Fruit fly (Drosophila melanogaster): Measurements from ENCODE around the gene CG44532.

CG44532 gene

dm6 chrX:9161912-9162311 is at the start of gene CG44532, which contains the start of gene Zpr1:
CG44532 (plus strand) TSS chrX:9162092.
Zpr1 (minus strand) TSS chrX:9162090.
- TF ChIP-seq Mnt (GFP tag; optimal IDR thresholded peaks at IDR 0.05) (peak; percentile 63), cic (GFP tag; optimal IDR thresholded peaks at IDR 0.05) (no peak)

DNA sequence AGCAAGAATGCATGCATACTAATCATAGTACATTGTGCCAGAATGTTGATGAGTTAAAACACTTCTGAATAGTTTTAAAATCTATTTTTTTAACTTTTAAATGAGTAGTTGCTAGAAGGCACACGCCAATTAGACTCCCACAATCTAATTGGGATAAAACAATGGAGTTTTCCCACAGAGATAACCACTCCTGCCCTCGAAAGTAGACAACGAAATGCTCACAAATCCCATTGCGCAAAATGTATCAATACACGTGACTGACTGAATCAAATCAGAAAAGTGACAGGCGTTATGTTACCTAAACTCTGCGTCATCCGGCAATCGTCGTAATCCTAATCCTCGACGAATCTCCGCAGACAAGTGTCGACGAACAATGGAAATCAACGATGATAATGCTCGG is 44.1 kb upstream of the CG44532 start:
- TF ChIP-seq Mnt (GFP tag; optimal IDR thresholded peaks at IDR 0.05) (no peak), CG5204 (GFP tag; optimal IDR thresholded peaks at IDR 0.05) (no peak), CG11617 (GFP tag; optimal IDR thresholded peaks at IDR 0.05) (no peak), CG7101 (tag; optimal IDR thresholded peaks at IDR 0.05) (no peak), Hr96 (GFP tag; optimal IDR thresholded peaks at IDR 0.05) (no peak), pad (GFP tag; optimal IDR thresholded peaks at IDR 0.05) (no peak), Clk (GFP tag; optimal IDR thresholded peaks at IDR 0.05) (no peak), toe (GFP tag; optimal IDR thresholded peaks at IDR 0.05) (no peak), CG7045 (GFP tag; optimal IDR thresholded peaks at IDR 0.05) (no peak), CG14711 (tag; optimal IDR thresholded peaks at IDR 0.05) (no peak), CG33017 (tag; optimal IDR thresholded peaks at IDR 0.05) (no peak), ovo (GFP tag; optimal IDR thresholded peaks at IDR 0.05) (no peak), bab1 (GFP tag; optimal IDR thresholded peaks at IDR 0.05) (no peak), kay (GFP tag; ENCODE audit: borderline replicate concordance) (no peak), cic (GFP tag; optimal IDR thresholded peaks at IDR 0.05) (no peak), CG12768 (GFP tag; optimal IDR thresholded peaks at IDR 0.05) (no peak), tj (GFP tag; optimal IDR thresholded peaks at IDR 0.05) (no peak), cnc (optimal IDR thresholded peaks at IDR 0.05) (no peak)

DNA sequence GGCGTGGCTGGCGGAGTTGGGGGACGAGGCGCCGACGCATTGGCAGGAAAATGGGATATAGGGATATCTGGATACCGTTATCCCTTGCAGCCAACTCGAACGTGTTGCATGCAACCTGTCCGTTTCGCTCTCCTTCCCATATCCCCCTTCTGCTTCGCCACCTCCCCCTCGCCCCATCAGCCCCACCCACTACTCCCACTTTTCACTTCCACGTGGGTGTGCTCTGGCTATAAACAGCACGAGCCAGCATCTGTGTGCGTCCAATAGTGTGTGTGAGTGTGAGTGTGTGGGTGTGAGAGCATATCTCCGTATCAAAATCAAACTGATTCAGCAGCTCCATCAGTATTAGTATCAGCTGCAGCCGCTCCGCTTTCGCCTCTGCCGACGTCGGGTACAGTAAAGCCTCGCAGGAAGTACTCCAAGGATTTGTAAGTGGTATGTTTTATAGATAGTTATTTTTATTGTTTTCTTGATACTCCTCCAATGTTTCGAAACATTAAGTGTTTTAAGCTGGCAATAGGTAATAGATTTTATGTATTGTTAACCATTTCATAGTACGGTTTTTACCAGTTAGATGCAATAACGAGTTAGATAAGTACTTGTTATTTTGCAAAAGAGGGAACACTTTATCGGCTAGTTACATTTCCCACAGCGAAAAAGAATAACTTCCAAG is 42.8 kb upstream of the CG44532 start:
- TF ChIP-seq CG7045 (GFP tag; optimal IDR thresholded peaks at IDR 0.05) (no peak), cnc (optimal IDR thresholded peaks at IDR 0.05) (no peak), Crg-1 (GFP tag; optimal IDR thresholded peaks at IDR 0.05) (no peak), Mnt (GFP tag; optimal IDR thresholded peaks at IDR 0.05) (no peak), Hr96 (GFP tag; optimal IDR thresholded peaks at IDR 0.05) (no peak), CG7101 (tag; optimal IDR thresholded peaks at IDR 0.05) (no peak)

- TF ChIP-seq CG7101 (tag; optimal IDR thresholded peaks at IDR 0.05) (no peak), ovo (GFP tag; optimal IDR thresholded peaks at IDR 0.05) (no peak), Hr96 (GFP tag; optimal IDR thresholded peaks at IDR 0.05) (no peak), toe (GFP tag; optimal IDR thresholded peaks at IDR 0.05) (no peak), CG11617 (GFP tag; optimal IDR thresholded peaks at IDR 0.05) (no peak), cnc (optimal IDR thresholded peaks at IDR 0.05) (no peak), Crg-1 (GFP tag; optimal IDR thresholded peaks at IDR 0.05) (no peak), cic (GFP tag; optimal IDR thresholded peaks at IDR 0.05) (no peak), Clk (GFP tag; optimal IDR thresholded peaks at IDR 0.05) (no peak), CG33017 (tag; optimal IDR thresholded peaks at IDR 0.05) (no peak), bab1 (GFP tag; optimal IDR thresholded peaks at IDR 0.05) (no peak)
These were observed 42.1 kb upstream of the CG44532 start for dm6 chrX:9119671-9120364.

DNA sequence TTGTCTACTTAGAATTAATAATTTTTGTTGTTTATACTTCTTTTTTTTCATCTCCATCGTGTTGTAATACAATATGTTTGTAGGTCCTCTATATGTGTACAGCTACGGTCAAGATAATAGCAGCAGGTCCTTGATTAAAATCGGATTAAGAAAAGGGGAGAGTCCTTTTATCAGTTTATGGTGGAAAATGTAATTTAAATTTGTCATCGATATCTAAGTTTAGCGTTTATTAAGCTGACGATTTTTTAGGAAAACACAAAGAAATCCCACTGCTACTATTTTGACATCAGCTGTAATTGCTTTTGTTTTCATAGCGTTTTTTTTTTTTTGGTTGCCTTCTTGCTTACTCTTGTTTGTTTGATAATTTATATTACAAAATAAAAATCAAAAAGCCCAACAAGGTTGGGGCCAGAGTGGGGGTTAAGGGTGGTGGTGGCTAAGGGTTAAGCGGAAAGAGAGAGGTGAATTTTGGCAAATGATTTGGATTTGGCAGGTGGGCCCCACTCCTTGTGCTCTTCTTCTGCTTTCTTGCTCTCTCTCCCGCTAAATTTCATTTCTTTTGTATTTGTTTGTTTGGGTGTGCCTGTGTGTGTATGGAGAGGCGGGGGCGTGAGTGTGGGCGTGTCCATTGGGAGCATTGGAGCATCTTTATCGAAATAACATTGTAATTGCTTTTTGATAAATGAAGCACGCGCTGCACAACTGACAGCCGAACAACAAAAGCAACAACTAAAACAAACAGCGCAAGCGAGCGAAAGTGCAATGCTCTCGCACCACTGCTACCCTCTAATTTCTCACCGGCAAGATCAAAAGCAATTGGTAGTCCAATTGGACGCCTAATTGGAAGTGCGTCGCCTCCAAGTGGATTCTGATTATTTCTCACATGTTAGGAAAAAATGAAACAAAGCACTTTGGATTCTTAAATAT is 40.8 kb upstream of the CG44532 start:
- TF ChIP-seq CG14711 (tag; optimal IDR thresholded peaks at IDR 0.05) (peak; percentile 32), cnc (optimal IDR thresholded peaks at IDR 0.05) (no peak), bab1 (GFP tag; optimal IDR thresholded peaks at IDR 0.05) (peak; percentile 17)

DNA sequence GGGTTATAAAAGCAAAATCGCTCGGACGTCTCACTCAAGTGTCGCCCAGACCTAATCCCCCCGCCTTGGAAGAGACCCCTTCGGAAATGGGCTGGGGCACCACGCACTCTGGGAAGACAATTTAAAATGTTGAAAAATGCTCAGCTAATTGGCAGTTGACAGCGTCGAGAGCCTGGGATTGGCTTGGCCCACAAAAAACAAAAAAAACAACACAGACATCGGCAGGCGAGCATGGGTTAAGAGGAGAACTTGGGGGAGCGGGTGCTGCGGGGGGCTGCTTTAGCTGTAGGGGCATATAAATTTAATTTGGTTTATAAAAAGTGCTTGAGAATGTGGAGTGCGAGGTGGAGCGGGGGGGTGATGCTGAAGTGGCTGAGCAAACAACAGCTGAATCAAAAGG is 39.4 kb upstream of the CG44532 start:
- TF ChIP-seq tj (GFP tag; optimal IDR thresholded peaks at IDR 0.05) = no peak

DNA sequence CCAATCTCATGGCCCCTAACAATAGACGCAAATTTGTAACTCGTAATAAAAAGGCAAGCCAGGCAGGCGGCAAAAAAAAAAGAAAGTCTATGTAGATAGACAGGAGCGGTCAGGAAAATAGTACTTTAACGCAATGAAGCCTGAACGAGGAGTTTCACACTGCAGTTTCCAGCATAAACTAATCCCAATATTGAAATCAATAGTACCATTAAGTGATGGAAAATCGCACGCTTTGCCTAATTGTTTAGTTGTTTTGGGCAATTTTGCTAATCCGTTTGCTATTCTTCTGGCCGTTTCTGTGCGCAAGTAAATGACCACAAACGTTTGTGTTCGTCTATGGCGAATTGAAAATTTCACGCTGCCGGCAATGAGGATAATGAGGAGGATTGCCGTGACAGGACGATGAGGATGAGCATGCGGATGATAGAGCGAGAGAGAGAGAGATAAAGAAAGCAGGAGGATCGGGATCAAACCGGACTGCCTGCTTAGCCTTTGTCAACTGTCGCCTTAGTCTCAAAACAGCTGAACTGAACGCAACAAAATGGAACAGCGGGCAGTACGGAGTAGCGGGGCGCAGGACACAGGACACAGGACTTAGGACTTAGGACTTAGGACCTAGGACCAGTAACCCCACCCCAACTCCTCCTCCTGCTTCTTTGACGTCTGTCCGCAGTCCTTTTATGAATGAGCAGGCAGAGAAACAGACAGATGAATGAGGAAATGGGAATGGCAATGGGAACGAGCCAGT is 34.5 kb upstream of the CG44532 start:
- TF ChIP-seq Crg-1 (GFP tag; optimal IDR thresholded peaks at IDR 0.05) = no peak

All from whole organism, adult.